Fruit fly (Drosophila melanogaster) whole organism, embryonic: Measurements from ENCODE around the gene slp1.
A peak's percentile ranks its signal among the peaks of the same experiment; 100 is the strongest.

Experiments used
- Bgb ChIP-seq: fragments of 200-800 bp; sonication (Bioruptor generic); IDR thresholded peaks from 2 replicates; pipeline ENCODE4 v1.3.6; 2022; ENCODE audit warnings: missing biosample characterization, missing genetic modification characterization; ENCODE audit not compliant: partially characterized antibody
- CG10209 ChIP-seq: fragments of 200-800 bp; sonication (Bioruptor generic); optimal IDR thresholded peaks from 3 replicates; lab custom pipeline; 2017; ENCODE audit warnings: missing biosample characterization, mild to moderate bottlenecking, missing genetic modification characterization, missing genetic modification reagents
- CG11093 ChIP-seq: fragments of 200-800 bp; sonication (Bioruptor generic); IDR thresholded peaks from 3 replicates; pipeline ENCODE4 v1.3.6; 2022; ENCODE audit warnings: missing biosample characterization, missing genetic modification characterization
- CG1233 ChIP-seq: fragments of 200-800 bp; sonication (Bioruptor generic); optimal IDR thresholded peaks from 4 replicates; lab custom pipeline; 2018; ENCODE audit warnings: missing biosample characterization, mild to moderate bottlenecking, missing genetic modification characterization
- CG12391 ChIP-seq: fragments of 200-800 bp; sonication (Bioruptor generic); optimal IDR thresholded peaks from 3 replicates; lab custom pipeline; 2018; ENCODE audit warnings: missing biosample characterization, mild to moderate bottlenecking, missing genetic modification characterization, moderate library complexity
- CG13123 ChIP-seq: fragments of 200-800 bp; sonication (Bioruptor generic); optimal IDR thresholded peaks from 2 replicates; lab custom pipeline; 2016; ENCODE audit warnings: missing biosample characterization, missing genetic modification characterization
- CG13424 ChIP-seq: fragments of 200-800 bp; sonication (Bioruptor generic); optimal IDR thresholded peaks from 2 replicates; lab custom pipeline; 2019; ENCODE audit warnings: missing biosample characterization, mild to moderate bottlenecking, missing genetic modification characterization, moderate library complexity
- CG15269 ChIP-seq: fragments of 200-800 bp; sonication (Bioruptor generic); optimal IDR thresholded peaks from 2 replicates; lab custom pipeline; 2018; ENCODE audit warnings: missing biosample characterization, mild to moderate bottlenecking, missing genetic modification characterization, moderate library complexity
- CG1647 ChIP-seq: fragments of 200-800 bp; sonication (Bioruptor generic); optimal IDR thresholded peaks from 3 replicates; lab custom pipeline; 2016; ENCODE audit warnings: missing biosample characterization, missing genetic modification characterization
- CG16815 ChIP-seq: fragments of 200-800 bp; sonication (Bioruptor generic); optimal IDR thresholded peaks from 3 replicates; lab custom pipeline; 2017; ENCODE audit warnings: missing biosample characterization, mild to moderate bottlenecking, missing genetic modification characterization
- CG17385 ChIP-seq: fragments of 200-800 bp; sonication (Bioruptor generic); optimal IDR thresholded peaks from 3 replicates; lab custom pipeline; 2018; ENCODE audit warnings: missing biosample characterization, mild to moderate bottlenecking, missing genetic modification characterization
- CG30431 ChIP-seq: fragments of 200-800 bp; sonication (Bioruptor generic); optimal IDR thresholded peaks from 2 replicates; lab custom pipeline; 2017; ENCODE audit warnings: missing biosample characterization, missing genetic modification characterization
- CG31224 ChIP-seq: fragments of 200-800 bp; sonication (Bioruptor generic); IDR thresholded peaks from 2 replicates; pipeline ENCODE4 v1.3.6; 2022; ENCODE audit warnings: missing biosample characterization, missing genetic modification characterization
- CG34224 ChIP-seq: fragments of 200-800 bp; sonication (Bioruptor generic); IDR thresholded peaks from 3 replicates; pipeline ENCODE4 v1.3.6; 2022; ENCODE audit warnings: missing biosample characterization, missing genetic modification characterization; ENCODE audit not compliant: partially characterized antibody
- CG34376 ChIP-seq: fragments of 200-800 bp; sonication (Bioruptor generic); optimal IDR thresholded peaks from 2 replicates; lab custom pipeline; 2018; ENCODE audit warnings: missing biosample characterization, mild to moderate bottlenecking, missing genetic modification characterization
- CG6854 ChIP-seq: fragments of 200-800 bp; sonication (Bioruptor generic); optimal IDR thresholded peaks from 3 replicates; lab custom pipeline; 2017; ENCODE audit warnings: missing biosample characterization, mild to moderate bottlenecking, missing genetic modification characterization
- CG9932 ChIP-seq: fragments of 200-800 bp; sonication (Bioruptor generic); IDR thresholded peaks from 2 replicates; pipeline ENCODE4 v1.3.6; 2022; ENCODE audit warnings: missing biosample characterization, missing genetic modification characterization
- CTCF ChIP-seq: fragments of 200-800 bp; sonication (Bioruptor generic); optimal IDR thresholded peaks from 2 replicates; lab custom pipeline; 2017; ENCODE audit warnings: missing biosample characterization, mild to moderate bottlenecking, missing genetic modification characterization, moderate library complexity
- CoRest ChIP-seq: fragments of 200-800 bp; sonication (Bioruptor generic); optimal IDR thresholded peaks from 3 replicates; lab custom pipeline; 2018; ENCODE audit warnings: missing biosample characterization, mild to moderate bottlenecking, missing genetic modification characterization, moderate library complexity
- D ChIP-seq, 2 experiments: fragments of 200-800 bp in 1 of 2; fragments of >200 bp in 1 of 2; sonication (Bioruptor generic) in 1 of 2; optimal IDR thresholded peaks; 2 replicates in 1 of 2; 3 replicates in 1 of 2; lab custom pipeline; 2017; ENCODE audit warnings: mild to moderate bottlenecking in 1 of 2, missing biosample characterization in 1 of 2, missing genetic modification characterization in 1 of 2, missing genetic modification reagents in 1 of 2
- Dfd ChIP-seq, 2 experiments: fragments of >200 bp; optimal IDR thresholded peaks; 2 replicates each; lab custom pipeline; 2017; ENCODE audit warnings: missing biosample characterization in 2 of 2, missing genetic modification characterization in 2 of 2
- Doc3 ChIP-seq: fragments of 200-800 bp; sonication (Bioruptor generic); IDR thresholded peaks from 3 replicates; pipeline ENCODE4 v1.3.6; 2022; ENCODE audit warnings: missing biosample characterization, missing genetic modification characterization; ENCODE audit not compliant: partially characterized antibody
- Drgx ChIP-seq: fragments of 200-800 bp; sonication (Bioruptor generic); IDR thresholded peaks from 2 replicates; pipeline ENCODE4 v1.3.6; 2022; ENCODE audit warnings: missing biosample characterization, missing genetic modification characterization
- Hr39 ChIP-seq: fragments of >200 bp; optimal IDR thresholded peaks from 2 replicates; lab custom pipeline; 2017
- Kr ChIP-seq: fragments of 200-800 bp; sonication (Bioruptor generic); optimal IDR thresholded peaks from 2 replicates; lab custom pipeline; 2017; ENCODE audit warnings: missing biosample characterization, mild to moderate bottlenecking, missing genetic modification characterization
- MBD-R2 ChIP-seq: fragments of 200-800 bp; sonication (Bioruptor generic); IDR thresholded peaks from 2 replicates; pipeline ENCODE4 v1.3.6; 2022; ENCODE audit warnings: missing biosample characterization, missing genetic modification characterization
- MESR4 ChIP-seq: fragments of 200-800 bp; sonication (Bioruptor generic); optimal IDR thresholded peaks from 2 replicates; lab custom pipeline; 2018; ENCODE audit warnings: missing biosample characterization, mild to moderate bottlenecking, missing genetic modification characterization, moderate library complexity
- Mrtf ChIP-seq: fragments of 200-800 bp; sonication (Bioruptor generic); IDR thresholded peaks from 3 replicates; pipeline ENCODE4 v1.3.6; 2022; ENCODE audit warnings: missing biosample characterization, missing genetic modification characterization
- Pdp1 ChIP-seq, 2 experiments: fragments of 200-800 bp; sonication (Bioruptor generic); optimal IDR thresholded peaks; 3 replicates each; lab custom pipeline; 2016; ENCODE audit warnings: missing biosample characterization in 2 of 2, missing genetic modification characterization in 2 of 2, mild to moderate bottlenecking in 1 of 2, moderate library complexity in 1 of 2
- Stat92E ChIP-seq, 3 experiments: fragments of >200 bp in 2 of 3; fragments of 200-800 bp in 1 of 3; sonication (Bioruptor generic) in 1 of 3; optimal IDR thresholded peaks; 2 replicates each; lab custom pipeline; 2017 to 2019; ENCODE audit warnings: missing biosample characterization in 3 of 3, missing genetic modification characterization in 3 of 3, mild to moderate bottlenecking in 1 of 3, moderate library complexity in 1 of 3
- Trl ChIP-seq, 3 experiments: fragments of >200 bp in 2 of 3; fragments of 200-800 bp in 1 of 3; sonication (Bioruptor generic) in 1 of 3; optimal IDR thresholded peaks; 2 replicates in 1 of 3; 3 replicates in 2 of 3; lab custom pipeline; 2016 to 2017; ENCODE audit warnings: missing biosample characterization in 1 of 3, missing genetic modification characterization in 1 of 3
- ato ChIP-seq: fragments of 200-800 bp; sonication (Bioruptor generic); IDR thresholded peaks from 2 replicates; pipeline ENCODE4 v1.3.6; 2022; ENCODE audit warnings: missing biosample characterization, missing genetic modification characterization; ENCODE audit not compliant: partially characterized antibody
- bbx ChIP-seq: fragments of 200-800 bp; sonication (Bioruptor generic); IDR thresholded peaks from 2 replicates; pipeline ENCODE4 v1.3.6; 2022; ENCODE audit warnings: missing biosample characterization, missing genetic modification characterization; ENCODE audit not compliant: partially characterized antibody
- bcd ChIP-seq: fragments of 200-800 bp; sonication (Bioruptor generic); optimal IDR thresholded peaks from 2 replicates; lab custom pipeline; 2017; ENCODE audit warnings: missing biosample characterization, mild to moderate bottlenecking, missing genetic modification characterization
- br ChIP-seq: fragments of >200 bp; optimal IDR thresholded peaks from 2 replicates; lab custom pipeline; 2017
- chn ChIP-seq: fragments of 200-800 bp; sonication (Bioruptor generic); optimal IDR thresholded peaks from 2 replicates; lab custom pipeline; 2016; ENCODE audit warnings: missing biosample characterization, missing genetic modification characterization
- corto ChIP-seq: fragments of 200-800 bp; sonication (Bioruptor generic); optimal IDR thresholded peaks from 2 replicates; lab custom pipeline; 2016; ENCODE audit warnings: missing biosample characterization, mild to moderate bottlenecking, missing genetic modification characterization, moderate library complexity
- exex ChIP-seq: fragments of 200-800 bp; sonication (Bioruptor generic); optimal IDR thresholded peaks from 4 replicates; lab custom pipeline; 2018; ENCODE audit warnings: missing biosample characterization, mild to moderate bottlenecking, missing genetic modification characterization, moderate library complexity
- gem ChIP-seq: fragments of 200-800 bp; sonication (Bioruptor generic); optimal IDR thresholded peaks from 2 replicates; lab custom pipeline; 2019; ENCODE audit warnings: missing biosample characterization, mild to moderate bottlenecking, missing genetic modification characterization, moderate library complexity
- gsb-n ChIP-seq: fragments of 200-800 bp; sonication (Bioruptor generic); optimal IDR thresholded peaks from 3 replicates; lab custom pipeline; 2018; ENCODE audit warnings: missing biosample characterization, mild to moderate bottlenecking, missing genetic modification characterization
- hkb ChIP-seq, 2 experiments: fragments of 200-800 bp in 1 of 2; fragments of >200 bp in 1 of 2; sonication (Bioruptor generic) in 1 of 2; IDR thresholded peaks in 1 of 2; optimal IDR thresholded peaks in 1 of 2; 2 replicates each; pipeline versions ENCODE4 v1.3.6 to Lab custom; 2017 to 2022; ENCODE audit warnings: missing biosample characterization in 1 of 2, missing genetic modification characterization in 1 of 2
- kah ChIP-seq: fragments of 200-800 bp; sonication (Bioruptor generic); optimal IDR thresholded peaks from 2 replicates; lab custom pipeline; 2018; ENCODE audit warnings: missing biosample characterization, mild to moderate bottlenecking, missing genetic modification characterization
- lbe ChIP-seq: fragments of 200-800 bp; sonication (Bioruptor generic); optimal IDR thresholded peaks from 2 replicates; lab custom pipeline; 2016; ENCODE audit warnings: missing biosample characterization, mild to moderate bottlenecking, missing genetic modification characterization
- lilli ChIP-seq: fragments of 200-800 bp; sonication (Bioruptor generic); optimal IDR thresholded peaks from 3 replicates; lab custom pipeline; 2016; ENCODE audit warnings: missing biosample characterization, missing genetic modification characterization
- phol ChIP-seq: fragments of 200-800 bp; sonication (Bioruptor generic); optimal IDR thresholded peaks from 3 replicates; lab custom pipeline; 2018; ENCODE audit warnings: missing biosample characterization, mild to moderate bottlenecking, missing genetic modification characterization, moderate library complexity
- row ChIP-seq: fragments of 200-800 bp; sonication (Bioruptor generic); IDR thresholded peaks from 3 replicates; pipeline ENCODE4 v1.3.6; 2022; ENCODE audit warnings: missing biosample characterization, missing genetic modification characterization
- so ChIP-seq: fragments of 200-800 bp; sonication (Bioruptor generic); IDR thresholded peaks from 3 replicates; pipeline ENCODE4 v1.3.6; 2022; ENCODE audit warnings: missing biosample characterization, missing genetic modification characterization
- tgo ChIP-seq: fragments of 200-800 bp; sonication (Bioruptor generic); IDR thresholded peaks from 3 replicates; pipeline ENCODE4 v1.3.6; 2022; ENCODE audit warnings: missing biosample characterization, missing genetic modification characterization
- tx ChIP-seq: fragments of 200-800 bp; sonication (Bioruptor generic); optimal IDR thresholded peaks from 2 replicates; lab custom pipeline; 2016; ENCODE audit warnings: missing biosample characterization, missing genetic modification characterization

The slp1 gene

dm6 chr2L:3861388-3861787 lies 35.9 kb downstream of the slp1 start (continued):
- TF ChIP-seq D (optimal IDR thresholded peaks at IDR 0.05; lab: Kevin White, UChicago) (no peak), D (GFP tag; optimal IDR thresholded peaks at IDR 0.05; lab: Kevin White, UChicago) (no peak), exex (no peak), CG1647 (no peak), gem (tag; lab: Kevin White, UChicago) (peak; percentile 80), chn (GFP tag; lab: Kevin White, UChicago) (peak; percentile 70), bcd (no peak), row (peak; percentile 69), Hr39 (lab: Kevin White, UChicago) (no peak), Dfd (GFP tag; optimal IDR thresholded peaks at IDR 0.05; lab: Kevin White, UChicago) (no peak), lbe (GFP tag; lab: Kevin White, UChicago) (no peak), kah (GFP tag; lab: Kevin White, UChicago) (no peak), CTCF (GFP tag; lab: Kevin White, UChicago) (no peak), Doc3 (no peak), MESR4 (GFP tag; lab: Kevin White, UChicago) (no peak), phol (tag; lab: Kevin White, UChicago) (peak; percentile 52), CG1233 (GFP tag; lab: Kevin White, UChicago) (no peak), CG15269 (no peak), tx (GFP tag; lab: Kevin White, UChicago) (no peak), tgo (GFP tag; lab: Robert Waterston, UW) (no peak; the same call in 2 of the 3 replicates), CG31224 (GFP tag; lab: Robert Waterston, UW) (no peak), Pdp1 (GFP tag; optimal IDR thresholded peaks at IDR 0.05; lab: Kevin White, UChicago) (peak; percentile 18 to 30), Drgx (GFP tag; lab: Robert Waterston, UW) (0 out of 2 replicates have a peak, but pooled peaks have one; percentile 32), Trl (optimal IDR thresholded peaks at IDR 0.05; lab: Kevin White, UChicago) (no peak), Trl (GFP tag; optimal IDR thresholded peaks at IDR 0.05; lab: Kevin White, UChicago) (peak; percentile 25), CG34376 (GFP tag; lab: Kevin White, UChicago) (no peak), Kr (GFP tag; lab: Kevin White, UChicago) (no peak), ato (GFP tag; lab: Robert Waterston, UW) (no peak), CG16815 (GFP tag; lab: Kevin White, UChicago) (peak; percentile 65), MBD-R2 (GFP tag; lab: Robert Waterston, UW) (no peak), CG17385 (GFP tag; lab: Kevin White, UChicago) (no peak), lilli (GFP tag; lab: Kevin White, UChicago) (peak; percentile 9), CG11093 (no peak), so (GFP tag; lab: Robert Waterston, UW) (no peak), CG6854 (GFP tag; lab: Kevin White, UChicago) (no peak)

- TF ChIP-seq Bgb (GFP tag; lab: Robert Waterston, UW) = peak; percentile 95
- no peak for TF ChIP-seq gsb-n
- TF ChIP-seq Mrtf (GFP tag; lab: Robert Waterston, UW) = no peak
- peak in 1 of 3 experiments; percentile 53 for TF ChIP-seq Stat92E (GFP tag; optimal IDR thresholded peaks at IDR 0.05; lab: Kevin White, UChicago)
- TF ChIP-seq hkb (optimal IDR thresholded peaks at IDR 0.05; lab: Kevin White, UChicago) = no peak
- no peak for TF ChIP-seq hkb (GFP tag; IDR thresholded peaks at IDR 0.05; lab: Robert Waterston, UW)
- peak; percentile 92 for TF ChIP-seq bbx (GFP tag; lab: Robert Waterston, UW)
- peak; percentile 32 for TF ChIP-seq CG12391 (tag; lab: Kevin White, UChicago)
- TF ChIP-seq phol (tag; lab: Kevin White, UChicago) = peak; percentile 36
- TF ChIP-seq corto (GFP tag; lab: Kevin White, UChicago) = no peak
- TF ChIP-seq CG13123 = no peak
- no peak for TF ChIP-seq CG30431
- peak; percentile 45 for TF ChIP-seq CoRest (tag; lab: Kevin White, UChicago)
- TF ChIP-seq MBD-R2 (GFP tag; lab: Robert Waterston, UW) = peak; percentile 41; the same call in 1 of the 2 replicates
- TF ChIP-seq CG13424 (tag; lab: Kevin White, UChicago) = no peak
- peak; percentile 44; the same call in 1 of the 2 replicates for TF ChIP-seq CG9932 (GFP tag; lab: Robert Waterston, UW)
- TF ChIP-seq br (lab: Kevin White, UChicago) = no peak
- TF ChIP-seq CG10209 = no peak
- peak; percentile 89 for TF ChIP-seq CG34224 (GFP tag; lab: Robert Waterston, UW)
Measured at dm6 chr2L:3862437-3863041, 37.1 kb downstream of the slp1 start, which contains the start of gene TTLL4B. TSS of gene TTLL4B (plus strand) at chr2L:3862668.
